Worm (Caenorhabditis elegans) whole organism, L3 larva: ENCODE data around the gene srw-112.

Source experiments
- ZK546.5 ChIP-seq: sonication (generic microtip); optimal IDR thresholded peaks from 2 replicates; lab custom pipeline; 2017; ENCODE audit warnings: missing biosample characterization, missing genetic modification characterization
- ama-1 ChIP-seq: fragments of 150-350 bp; optimal IDR thresholded peaks from 2 replicates; lab custom pipeline; 2018
- egl-27 ChIP-seq: sonication (generic microtip); optimal IDR thresholded peaks from 4 replicates; lab custom pipeline; 2017; ENCODE audit warnings: missing biosample characterization, missing genetic modification reagents, missing genetic modification characterization
- elt-2 ChIP-seq: sonication (generic microtip); optimal IDR thresholded peaks from 2 replicates; lab custom pipeline; 2016; ENCODE audit warnings: missing genetic modification reagents, mild to moderate bottlenecking, missing genetic modification characterization, missing compliant biosample characterization
- fkh-10 ChIP-seq: sonication (generic microtip); optimal IDR thresholded peaks from 2 replicates; lab custom pipeline; 2017; ENCODE audit warnings: missing biosample characterization, missing genetic modification reagents, missing genetic modification characterization
- lin-39 ChIP-seq: fragments of 150-350 bp; optimal IDR thresholded peaks from 2 replicates; lab custom pipeline; 2018; ENCODE audit warnings: missing biosample characterization, missing genetic modification reagents, missing genetic modification characterization
- nfya-1 ChIP-seq: sonication (generic microtip); optimal IDR thresholded peaks from 2 replicates; lab custom pipeline; 2017; ENCODE audit warnings: missing genetic modification characterization, mild to moderate bottlenecking, missing compliant biosample characterization, antibody characterized with exemption, moderate library complexity; ENCODE audit not compliant: insufficient read depth
- nhr-76 ChIP-seq: fragments of 150-350 bp; sonication (generic microtip); optimal IDR thresholded peaks from 5 replicates; lab custom pipeline; 2014; ENCODE audit warnings: missing biosample characterization, missing genetic modification characterization
- skn-1 ChIP-seq: fragments of 150-350 bp; optimal IDR thresholded peaks from 2 replicates; lab custom pipeline; 2014; ENCODE audit warnings: missing biosample characterization, missing genetic modification characterization
- unc-62 ChIP-seq: fragments of 150-350 bp; sonication (generic microtip); optimal IDR thresholded peaks from 4 replicates; lab custom pipeline; 2014; ENCODE audit warnings: missing biosample characterization, missing genetic modification reagents, missing genetic modification characterization
- ztf-4 ChIP-seq: fragments of 150-350 bp; optimal IDR thresholded peaks from 2 replicates; lab custom pipeline; 2014; ENCODE audit warnings: missing biosample characterization, missing genetic modification characterization

DNA sequence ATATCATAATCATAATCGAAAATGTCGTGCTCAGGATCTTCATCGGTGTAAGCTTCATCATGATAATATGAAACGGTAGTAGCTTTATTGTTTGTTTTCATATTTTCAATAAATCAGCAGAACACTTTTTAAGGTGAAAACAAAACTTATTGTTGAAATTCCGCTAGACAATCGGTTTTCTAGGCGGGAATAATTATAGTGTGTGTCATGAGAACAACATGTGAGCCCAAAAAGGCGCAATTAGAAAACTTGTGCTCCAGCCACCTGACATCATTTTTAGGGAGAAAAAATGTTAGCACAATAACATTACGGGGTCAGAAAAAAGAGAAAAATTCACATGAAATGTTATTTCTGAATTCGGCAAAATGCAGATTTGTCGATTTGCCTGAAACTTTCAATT lies 28.4 kb upstream of the srw-112 start, which contains the start of gene srw-8:
- no peak for TF ChIP-seq fkh-10
- TF ChIP-seq egl-27 (tag; lab: Kevin White, UChicago) = no peak
- TF ChIP-seq lin-39 = no peak
- TF ChIP-seq ZK546.5 = no peak
- no peak for TF ChIP-seq nhr-76
- TF ChIP-seq ztf-4 (tag; lab: Kevin White, UChicago) = no peak
- TF ChIP-seq elt-2 (tag; lab: Kevin White, UChicago) = no peak
- TF ChIP-seq nfya-1 (tag; lab: Kevin White, UChicago) = no peak
- no peak for TF ChIP-seq ama-1 (lab: Kevin White, UChicago)
- TF ChIP-seq skn-1 (tag; lab: Kevin White, UChicago) = no peak
- TF ChIP-seq unc-62 (GFP tag; lab: Kevin White, UChicago) = no peak
